Worm (Caenorhabditis elegans) whole organism, L4/young adult: ENCODE data around the gene R04A9.7.
"Not testable (repeated sequence)": the region's sequence is repeated elsewhere in the genome, so short reads cannot be mapped to it uniquely, and the experiment has no call there.

Experiments used
- W03F9.2 ChIP-seq: fragments of 150-350 bp; optimal IDR thresholded peaks from 2 replicates; lab custom pipeline; 2014; ENCODE audit warnings: missing biosample characterization, missing genetic modification characterization
- dao-5 ChIP-seq: sonication (generic microtip); optimal IDR thresholded peaks from 2 replicates; lab custom pipeline; 2016; ENCODE audit warnings: missing genotype, missing genetic modification characterization, moderate library complexity, missing compliant biosample characterization
- him-1 ChIP-seq: sonication (generic microtip); optimal IDR thresholded peaks from 2 replicates; lab custom pipeline; 2016; ENCODE audit warnings: missing genotype, missing genetic modification reagents, missing genetic modification characterization, missing compliant biosample characterization

ce11 chrX:347117-347516 is 47.6 kb downstream of the R04A9.7 start, which contains the start of gene C04E7.3:
- TF ChIP-seq W03F9.2, him-1, dao-5 (tag; lab: Kevin White, UChicago): not testable (repeated sequence)
